Worm (Caenorhabditis elegans) whole organism, L1 larva: ENCODE measurements around the gene srj-1.

Source experiments
- isw-1 ChIP-seq: fragments of 200-800 bp; sonication (Bioruptor generic); IDR thresholded peaks from 2 replicates; pipeline ENCODE4 v1.3.6; 2022; ENCODE audit warnings: missing genetic modification characterization, missing compliant biosample characterization
- lir-3 ChIP-seq: sonication (generic microtip); optimal IDR thresholded peaks from 2 replicates; lab custom pipeline; 2016; ENCODE audit warnings: mild to moderate bottlenecking, missing genetic modification characterization, moderate library complexity, missing compliant biosample characterization; ENCODE audit not compliant: poor library complexity
- mdl-1 ChIP-seq, 2 experiments: fragments of 150-350 bp; optimal IDR thresholded peaks; 2 replicates each; lab custom pipeline; 2014 to 2017; ENCODE audit warnings: missing biosample characterization in 2 of 2, missing genetic modification characterization in 2 of 2, inconsistent platforms in 1 of 2
- sptf-1 ChIP-seq: fragments of 150-350 bp; optimal IDR thresholded peaks from 2 replicates; lab custom pipeline; 2014; ENCODE audit warnings: missing biosample characterization, missing genetic modification characterization
- unc-62 ChIP-seq: fragments of 150-350 bp; optimal IDR thresholded peaks from 2 replicates; lab custom pipeline; 2014; ENCODE audit warnings: missing biosample characterization, missing genetic modification reagents, missing genetic modification characterization

ce11 chrIV:11938554-11938953 lies 26.7 kb downstream of the srj-1 start:
- TF ChIP-seq lir-3 (tag; lab: Kevin White, UChicago) = no peak
- no peak for TF ChIP-seq unc-62 (GFP tag; lab: Kevin White, UChicago)
- TF ChIP-seq sptf-1 (tag; lab: Kevin White, UChicago) = no peak
- TF ChIP-seq isw-1 = no peak
- TF ChIP-seq mdl-1 (tag; optimal IDR thresholded peaks at IDR 0.05; lab: Kevin White, UChicago) = no peak
